Fruit fly (Drosophila melanogaster) whole organism, prepupa: Measurements from ENCODE around the gene Pnn.
A peak's percentile ranks its signal among the peaks of the same experiment; 100 is the strongest.

Experiments
- Blimp-1 ChIP-seq: fragments of 200-800 bp; sonication (Bioruptor generic); optimal IDR thresholded peaks from 3 replicates; lab custom pipeline; 2017; ENCODE audit warnings: missing biosample characterization, missing genetic modification characterization, mild to moderate bottlenecking, moderate library complexity, missing genetic modification reagents
- CG10631 ChIP-seq: fragments of 200-800 bp; sonication (Bioruptor generic); optimal IDR thresholded peaks from 2 replicates; lab custom pipeline; 2016; ENCODE audit warnings: missing biosample characterization, missing genetic modification characterization
- CG11294 ChIP-seq: fragments of 200-800 bp; sonication (Bioruptor generic); IDR thresholded peaks from 2 replicates; pipeline ENCODE4 v1.3.6; 2022; ENCODE audit warnings: missing biosample characterization, missing genetic modification characterization
- CG11762 ChIP-seq: fragments of 200-800 bp; sonication (Bioruptor generic); optimal IDR thresholded peaks from 3 replicates; lab custom pipeline; 2016; ENCODE audit warnings: missing biosample characterization, missing genetic modification characterization; ENCODE audit not compliant: insufficient read depth
- CG11902 ChIP-seq: fragments of 200-800 bp; sonication (Bioruptor generic); optimal IDR thresholded peaks from 3 replicates; lab custom pipeline; 2016; ENCODE audit warnings: missing biosample characterization, missing genetic modification characterization
- CG15336 ChIP-seq: fragments of 200-800 bp; sonication (Bioruptor generic); IDR thresholded peaks from 2 replicates; pipeline ENCODE4 v1.3.6; 2022; ENCODE audit warnings: missing biosample characterization, missing genetic modification characterization
- CG1621 ChIP-seq: fragments of 200-800 bp; sonication (Bioruptor generic); optimal IDR thresholded peaks from 3 replicates; lab custom pipeline; 2018; ENCODE audit warnings: missing biosample characterization, mild to moderate bottlenecking, missing genetic modification characterization
- CG16779 ChIP-seq: fragments of 200-800 bp; sonication (Bioruptor generic); optimal IDR thresholded peaks from 3 replicates; lab custom pipeline; 2017; ENCODE audit warnings: missing biosample characterization, mild to moderate bottlenecking, missing genetic modification characterization
- CG3032 ChIP-seq: fragments of 200-800 bp; optimal IDR thresholded peaks from 2 replicates; lab custom pipeline; 2019; ENCODE audit warnings: missing biosample characterization, mild to moderate bottlenecking, missing genetic modification characterization, moderate library complexity
- CG32006 ChIP-seq: fragments of 200-800 bp; sonication (Bioruptor generic); optimal IDR thresholded peaks from 3 replicates; lab custom pipeline; 2017; ENCODE audit warnings: missing biosample characterization, mild to moderate bottlenecking, missing genetic modification characterization
- CG34406 ChIP-seq: fragments of 200-800 bp; sonication (Bioruptor generic); optimal IDR thresholded peaks from 3 replicates; lab custom pipeline; 2016; ENCODE audit warnings: missing biosample characterization, missing genetic modification characterization
- CG3919 ChIP-seq: fragments of 200-800 bp; sonication (Bioruptor generic); optimal IDR thresholded peaks from 3 replicates; lab custom pipeline; 2016; ENCODE audit warnings: missing biosample characterization, missing genetic modification characterization
- CG4318 ChIP-seq: fragments of 200-800 bp; sonication (Bioruptor generic); optimal IDR thresholded peaks from 3 replicates; lab custom pipeline; 2017; ENCODE audit warnings: missing biosample characterization, mild to moderate bottlenecking, missing genetic modification characterization
- CG6163 ChIP-seq: fragments of 200-800 bp; sonication (Bioruptor generic); IDR thresholded peaks from 3 replicates; pipeline ENCODE4 v1.3.6; 2022; ENCODE audit warnings: missing biosample characterization, missing genetic modification characterization
- CG6276 ChIP-seq: fragments of 200-800 bp; sonication (Bioruptor generic); optimal IDR thresholded peaks from 2 replicates; lab custom pipeline; 2017; ENCODE audit warnings: missing biosample characterization, mild to moderate bottlenecking, missing genetic modification characterization
- CG6792 ChIP-seq: fragments of 200-800 bp; sonication (Bioruptor generic); optimal IDR thresholded peaks from 3 replicates; lab custom pipeline; 2016; ENCODE audit warnings: missing biosample characterization, missing genetic modification characterization
- CG6808 ChIP-seq: fragments of 200-800 bp; sonication (Bioruptor generic); optimal IDR thresholded peaks from 3 replicates; lab custom pipeline; 2017; ENCODE audit warnings: missing biosample characterization, missing genetic modification characterization, mild to moderate bottlenecking, moderate library complexity, missing genetic modification reagents
- CG6854 ChIP-seq: fragments of 200-800 bp; sonication (Bioruptor generic); optimal IDR thresholded peaks from 2 replicates; lab custom pipeline; 2017; ENCODE audit warnings: missing biosample characterization, mild to moderate bottlenecking, missing genetic modification characterization
- CG8319 ChIP-seq: fragments of 200-800 bp; sonication (Bioruptor generic); optimal IDR thresholded peaks from 3 replicates; lab custom pipeline; 2016; ENCODE audit warnings: missing biosample characterization, missing genetic modification characterization
- CG8632 ChIP-seq: fragments of 200-800 bp; sonication (Bioruptor generic); optimal IDR thresholded peaks from 3 replicates; lab custom pipeline; 2016; ENCODE audit warnings: missing biosample characterization, missing genetic modification characterization
- CG9139 ChIP-seq: fragments of 200-800 bp; sonication (Bioruptor generic); optimal IDR thresholded peaks from 3 replicates; lab custom pipeline; 2017; ENCODE audit warnings: missing biosample characterization, mild to moderate bottlenecking, missing genetic modification characterization
- Eip75B ChIP-seq: fragments of 200-800 bp; sonication (Bioruptor generic); optimal IDR thresholded peaks from 3 replicates; lab custom pipeline; 2016; ENCODE audit warnings: missing biosample characterization, missing genetic modification characterization
- Eip78C ChIP-seq: fragments of 200-800 bp; sonication (Bioruptor generic); peaks from one replicate; lab custom pipeline; 2016; ENCODE audit warnings: missing biosample characterization, missing genetic modification characterization
- Eip93F ChIP-seq: fragments of 200-800 bp; sonication (Bioruptor generic); optimal IDR thresholded peaks from 2 replicates; lab custom pipeline; 2016; ENCODE audit warnings: missing biosample characterization, mild to moderate bottlenecking, missing genetic modification characterization
- Ets21C ChIP-seq: fragments of 200-800 bp; sonication (Bioruptor generic); optimal IDR thresholded peaks from 3 replicates; lab custom pipeline; 2016; ENCODE audit warnings: missing biosample characterization, missing genetic modification characterization
- Ets96B ChIP-seq: fragments of 200-800 bp; optimal IDR thresholded peaks from 2 replicates; lab custom pipeline; 2019; ENCODE audit warnings: missing biosample characterization, mild to moderate bottlenecking, missing genetic modification characterization, moderate library complexity
- Gug ChIP-seq: fragments of 200-800 bp; sonication (Bioruptor generic); IDR thresholded peaks from 2 replicates; pipeline ENCODE4 v1.3.6; 2022; ENCODE audit warnings: missing biosample characterization, missing genetic modification characterization
- Hr39 ChIP-seq: fragments of 200-800 bp; sonication (Bioruptor generic); optimal IDR thresholded peaks from 2 replicates; lab custom pipeline; 2016; ENCODE audit warnings: missing biosample characterization, missing genetic modification characterization
- Lpt ChIP-seq: fragments of 200-800 bp; sonication (Bioruptor generic); optimal IDR thresholded peaks from 3 replicates; lab custom pipeline; 2016; ENCODE audit warnings: missing biosample characterization, missing genetic modification characterization
- OdsH ChIP-seq: fragments of 200-800 bp; sonication (Bioruptor generic); optimal IDR thresholded peaks from 3 replicates; lab custom pipeline; 2016; ENCODE audit warnings: missing biosample characterization, missing genetic modification characterization
- Sox102F ChIP-seq: fragments of 200-800 bp; sonication (Bioruptor generic); optimal IDR thresholded peaks from 2 replicates; lab custom pipeline; 2016; ENCODE audit warnings: missing biosample characterization, mild to moderate bottlenecking, missing genetic modification characterization
- Sox14 ChIP-seq: fragments of 200-800 bp; sonication (Bioruptor generic); optimal IDR thresholded peaks from 3 replicates; lab custom pipeline; 2016; ENCODE audit warnings: missing biosample characterization, missing genetic modification characterization
- achi ChIP-seq: fragments of 200-800 bp; sonication (Bioruptor generic); optimal IDR thresholded peaks from 3 replicates; lab custom pipeline; 2016; ENCODE audit warnings: missing biosample characterization, missing genetic modification characterization
- acj6 ChIP-seq: fragments of 200-800 bp; sonication (Bioruptor generic); optimal IDR thresholded peaks from 3 replicates; lab custom pipeline; 2016; ENCODE audit warnings: missing biosample characterization, missing genetic modification characterization
- dac ChIP-seq: fragments of 200-800 bp; sonication (Bioruptor generic); optimal IDR thresholded peaks from 2 replicates; lab custom pipeline; 2017; ENCODE audit warnings: missing biosample characterization, mild to moderate bottlenecking, missing genetic modification characterization
- eg ChIP-seq: fragments of 200-800 bp; sonication (Bioruptor generic); IDR thresholded peaks from 3 replicates; pipeline ENCODE4 v1.3.6; 2022; ENCODE audit warnings: missing biosample characterization, missing genetic modification characterization
- esn ChIP-seq: fragments of 200-800 bp; sonication (Bioruptor generic); optimal IDR thresholded peaks from 2 replicates; lab custom pipeline; 2016; ENCODE audit warnings: missing biosample characterization, mild to moderate bottlenecking, missing genetic modification characterization, moderate library complexity
- fd59A ChIP-seq: fragments of 200-800 bp; sonication (Bioruptor generic); optimal IDR thresholded peaks from 2 replicates; lab custom pipeline; 2017; ENCODE audit warnings: missing biosample characterization, mild to moderate bottlenecking, missing genetic modification characterization, missing genetic modification reagents
- fd85E ChIP-seq: fragments of 200-800 bp; sonication (Bioruptor generic); optimal IDR thresholded peaks from 3 replicates; lab custom pipeline; 2016; ENCODE audit warnings: missing biosample characterization, missing genetic modification characterization
- fkh ChIP-seq: fragments of 200-800 bp; sonication (Bioruptor generic); optimal IDR thresholded peaks from 3 replicates; lab custom pipeline; 2017; ENCODE audit warnings: missing biosample characterization, mild to moderate bottlenecking, missing genetic modification characterization, moderate library complexity
- lz ChIP-seq: fragments of 200-800 bp; sonication (Bioruptor generic); optimal IDR thresholded peaks from 3 replicates; lab custom pipeline; 2016; ENCODE audit warnings: missing biosample characterization, missing genetic modification characterization
- net ChIP-seq: fragments of 200-800 bp; sonication (Bioruptor generic); optimal IDR thresholded peaks from 3 replicates; lab custom pipeline; 2016; ENCODE audit warnings: missing biosample characterization, missing genetic modification characterization
- pdm3 ChIP-seq: fragments of 200-800 bp; sonication (Bioruptor generic); optimal IDR thresholded peaks from 3 replicates; lab custom pipeline; 2016; ENCODE audit warnings: missing biosample characterization, missing genetic modification characterization
- salr ChIP-seq, 2 experiments: fragments of 200-800 bp; sonication (Bioruptor generic); optimal IDR thresholded peaks; 3 replicates each; lab custom pipeline; 2016 to 2018; ENCODE audit warnings: missing biosample characterization in 2 of 2, missing genetic modification characterization in 2 of 2, mild to moderate bottlenecking in 1 of 2
- spab ChIP-seq: fragments of 200-800 bp; sonication (Bioruptor generic); optimal IDR thresholded peaks from 2 replicates; lab custom pipeline; 2017; ENCODE audit warnings: missing biosample characterization, mild to moderate bottlenecking, missing genetic modification characterization, missing genetic modification reagents
- ss ChIP-seq, 2 experiments: fragments of 200-800 bp; sonication (Bioruptor generic); optimal IDR thresholded peaks; 2 replicates in 1 of 2; 3 replicates in 1 of 2; lab custom pipeline; 2017 to 2018; ENCODE audit warnings: mild to moderate bottlenecking in 2 of 2, missing biosample characterization in 2 of 2, missing genetic modification characterization in 2 of 2, moderate library complexity in 1 of 2
- svp ChIP-seq: fragments of 200-800 bp; sonication (Bioruptor generic); peaks from one replicate; lab custom pipeline; 2016; ENCODE audit warnings: missing biosample characterization, missing genetic modification characterization
- topi ChIP-seq: fragments of 200-800 bp; sonication (Bioruptor generic); optimal IDR thresholded peaks from 3 replicates; lab custom pipeline; 2016; ENCODE audit warnings: missing biosample characterization, missing genetic modification characterization
- vri ChIP-seq: fragments of 200-800 bp; sonication (Bioruptor generic); optimal IDR thresholded peaks from 3 replicates; lab custom pipeline; 2016; ENCODE audit warnings: missing biosample characterization, mild to moderate bottlenecking, missing genetic modification characterization

Pnn gene

DNA sequence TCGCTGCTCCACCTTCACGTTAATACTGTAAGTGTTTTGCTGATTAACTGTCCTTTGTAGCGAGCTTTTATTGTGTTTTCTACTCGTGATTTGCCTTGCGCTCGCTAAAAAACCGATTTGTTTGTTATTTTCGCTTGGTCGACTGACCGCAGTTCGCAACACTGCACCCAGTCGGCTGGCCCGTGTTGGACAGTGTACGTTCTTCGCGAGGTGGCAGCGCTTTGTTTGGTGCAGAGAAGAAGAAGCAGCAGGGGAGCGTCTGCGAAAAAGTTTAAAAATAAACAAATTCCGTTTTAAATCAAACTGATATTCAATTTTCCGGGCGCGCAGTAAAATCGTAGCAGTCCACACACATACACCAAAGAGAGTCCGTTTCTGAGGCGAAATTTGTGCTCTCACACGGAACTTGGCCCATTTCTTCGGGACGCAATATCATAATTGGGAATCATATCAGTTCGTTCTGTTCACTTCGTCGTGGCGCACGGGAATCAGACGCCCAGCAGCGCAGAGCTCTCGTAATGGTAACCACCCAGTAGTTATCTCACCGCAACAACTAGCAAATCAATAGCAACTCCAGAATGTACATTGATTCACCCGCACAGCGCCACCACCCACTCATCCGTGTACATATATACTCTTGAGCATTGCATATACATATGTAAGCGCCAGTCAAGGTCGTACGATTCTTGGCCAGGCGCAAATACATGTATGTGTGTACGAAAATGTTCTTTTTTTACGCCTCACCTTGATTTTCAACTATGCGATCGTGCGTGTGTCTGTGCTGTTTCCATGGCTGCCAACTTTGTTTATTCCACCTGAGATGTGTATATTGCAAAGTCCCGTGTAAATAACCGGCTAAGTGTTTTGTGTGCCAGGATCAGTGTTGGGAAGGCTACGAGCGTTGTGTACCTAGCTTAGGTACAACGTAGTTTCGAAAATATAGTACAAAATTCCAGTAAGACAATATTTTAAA lies 27.2 kb downstream of the Pnn start, which contains the start of gene Naa80:
Gene Naa80 (plus strand): TSS at position 215 of the 973 bp plus-strand sequence.
- TF ChIP-seq CG6792 (GFP tag; lab: Kevin White, UChicago) (peak; percentile 59), Eip78C (GFP tag; lab: Kevin White, UChicago) (peak; percentile 89), fd59A (GFP tag; lab: Kevin White, UChicago) (peak; percentile 20), CG9139 (GFP tag; lab: Kevin White, UChicago) (no peak), CG6854 (GFP tag; lab: Kevin White, UChicago) (no peak), pdm3 (GFP tag; lab: Kevin White, UChicago) (no peak), CG11902 (GFP tag; lab: Kevin White, UChicago) (peak; percentile 32), CG6163 (GFP tag; lab: Robert Waterston, UW) (peak; percentile 59; the same call in 2 of the 3 replicates), dac (no peak), CG16779 (no peak), OdsH (peak; percentile 42), CG32006 (no peak), spab (GFP tag; lab: Kevin White, UChicago) (peak; percentile 28), Eip75B (GFP tag; lab: Kevin White, UChicago) (peak; percentile 64), CG1621 (tag; lab: Kevin White, UChicago) (peak; percentile 83), svp (GFP tag; lab: Kevin White, UChicago) (no peak), acj6 (GFP tag; lab: Kevin White, UChicago) (peak; percentile 44), lz (GFP tag; lab: Kevin White, UChicago) (peak; percentile 63), topi (GFP tag; lab: Kevin White, UChicago) (peak; percentile 82), CG8632 (GFP tag; lab: Kevin White, UChicago) (peak; percentile 46), CG34406 (GFP tag; lab: Kevin White, UChicago) (peak; percentile 40), Gug (GFP tag; lab: Robert Waterston, UW) (no peak), Hr39 (peak; percentile 67), CG6808 (GFP tag; lab: Kevin White, UChicago) (peak; percentile 57), CG15336 (GFP tag; lab: Robert Waterston, UW) (peak; percentile 40; the same call in 1 of the 2 replicates), ss (GFP tag; optimal IDR thresholded peaks at IDR 0.05; lab: Kevin White, UChicago) (peak; percentile 47 to 65), CG3919 (peak; percentile 71), salr (GFP tag; optimal IDR thresholded peaks at IDR 0.05; lab: Kevin White, UChicago) (peak in 1 of 2 experiments; percentile 56), Eip93F (GFP tag; lab: Kevin White, UChicago) (no peak), vri (GFP tag; lab: Kevin White, UChicago) (peak; percentile 60), Sox14 (peak; percentile 83), Lpt (GFP tag; lab: Kevin White, UChicago) (peak; percentile 35), fd85E (GFP tag; lab: Kevin White, UChicago) (no peak), CG3032 (tag; lab: Kevin White, UChicago) (peak; percentile 38), Ets21C (GFP tag; lab: Kevin White, UChicago) (no peak), achi (GFP tag; lab: Kevin White, UChicago) (peak; percentile 48), CG4318 (GFP tag; lab: Kevin White, UChicago) (no peak), Ets96B (tag; lab: Kevin White, UChicago) (no peak), net (peak; percentile 59), Sox102F (GFP tag; lab: Kevin White, UChicago) (no peak), CG6276 (GFP tag; lab: Kevin White, UChicago) (no peak), Blimp-1 (GFP tag; lab: Kevin White, UChicago) (no peak), esn (GFP tag; lab: Kevin White, UChicago) (peak; percentile 68), CG11762 (no peak), CG10631 (GFP tag; lab: Kevin White, UChicago) (peak; percentile 75), fkh (GFP tag; lab: Kevin White, UChicago) (peak; percentile 80), CG8319 (GFP tag; lab: Kevin White, UChicago) (peak; percentile 8), eg (GFP tag; lab: Robert Waterston, UW) (0 out of 3 replicates have a peak, but pooled peaks have one; percentile 30), CG11294 (GFP tag; lab: Robert Waterston, UW) (no peak)
